Worm (Caenorhabditis elegans): ENCODE results near the gene arp-6.

arp-6 gene

DNA sequence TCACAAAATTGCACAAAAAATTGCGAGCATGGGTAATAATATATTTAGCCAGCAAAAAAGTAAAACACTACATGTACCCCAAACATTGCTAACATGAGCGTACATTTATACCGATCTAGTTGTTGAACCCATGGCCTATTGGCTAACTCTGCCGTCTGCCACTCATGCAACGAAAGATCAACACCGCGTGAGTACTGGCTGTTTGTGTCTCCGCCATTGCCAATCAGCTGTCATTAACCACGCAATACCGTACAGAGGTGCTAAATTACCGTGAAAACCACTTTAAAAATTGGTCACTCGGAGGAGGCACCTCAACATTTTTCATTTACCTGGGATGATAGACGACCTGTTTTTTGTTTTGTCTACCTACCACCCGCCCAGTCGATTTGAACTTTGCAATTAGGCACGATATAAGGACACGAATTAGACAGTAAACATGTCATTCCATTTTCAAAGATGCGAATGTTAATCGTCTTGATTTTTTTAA, 38.2 kb upstream of the arp-6 start, which contains the start of gene K02C4.2 (continued):
- TF ChIP-seq sdz-38 (tag; optimal IDR thresholded peaks at IDR 0.05) (no peak), nhr-120 (GFP tag; IDR thresholded peaks at IDR 0.05) (no peak), ztf-25 (GFP tag; IDR thresholded peaks at IDR 0.05) (0 out of 2 replicates have a peak, but pooled peaks have one; percentile 53), madf-6 (GFP tag; IDR thresholded peaks at IDR 0.05) (peak; percentile 72), B0261.1 (tag; optimal IDR thresholded peaks at IDR 0.05) (peak; percentile 84), mxl-1 (tag; optimal IDR thresholded peaks at IDR 0.05) (peak; percentile 87), hmg-1.2 (GFP tag; IDR thresholded peaks at IDR 0.05) (peak; percentile 58), cebp-2 (GFP tag; IDR thresholded peaks at IDR 0.05) (no peak), athp-1 (tag; optimal IDR thresholded peaks at IDR 0.05) (peak; percentile 60), nhr-179 (tag; optimal IDR thresholded peaks at IDR 0.05) (no peak), pha-4 (tag; optimal IDR thresholded peaks at IDR 0.05) (no peak), unc-62 (GFP tag; optimal IDR thresholded peaks at IDR 0.05) (no peak), zfh-2 (GFP tag; conservative IDR thresholded peaks at IDR 0.05) (no peak), sea-2 (GFP tag; IDR thresholded peaks at IDR 0.05) (0 out of 2 replicates have a peak, but pooled peaks have one; percentile 58), ceh-40 (GFP tag; IDR thresholded peaks at IDR 0.05) (peak; percentile 57; the same call in 1 of the 2 replicates), hlh-26 (GFP tag; conservative IDR thresholded peaks at IDR 0.05) (no peak), ztf-22 (GFP tag; optimal IDR thresholded peaks at IDR 0.05) (peak; percentile 44), pbrm-1 (GFP tag; IDR thresholded peaks at IDR 0.05) (peak; percentile 66; the same call in 1 of the 2 replicates), attf-6 (GFP tag; IDR thresholded peaks at IDR 0.05) (no peak), ztf-6 (GFP tag; IDR thresholded peaks at IDR 0.05) (no peak), F22D6.2 (tag; optimal IDR thresholded peaks at IDR 0.05) (no peak), snpc-1.3 (tag; optimal IDR thresholded peaks at IDR 0.05; ENCODE audit: insufficient read depth) (peak; percentile 87), tbx-9 (tag; optimal IDR thresholded peaks at IDR 0.05; ENCODE audit: borderline replicate concordance) (peak; percentile 54), ccch-3 (GFP tag; optimal IDR thresholded peaks at IDR 0.05) (no peak), rpc-1 (optimal IDR thresholded peaks at IDR 0.05) (peak; percentile 97), rpc-1 (tag; optimal IDR thresholded peaks at IDR 0.05) (peak; percentile 93), sptf-2 (GFP tag; optimal IDR thresholded peaks at IDR 0.05) (peak; percentile 73), nhr-80 (tag; optimal IDR thresholded peaks at IDR 0.05) (peak; percentile 80), him-1 (tag; optimal IDR thresholded peaks at IDR 0.05) (peak; percentile 99), B0035.1 (tag; optimal IDR thresholded peaks at IDR 0.05) (peak; percentile 19), T26A5.8 (tag; optimal IDR thresholded peaks at IDR 0.05) (no peak), dpl-1 (GFP tag; optimal IDR thresholded peaks at IDR 0.05) (peak; percentile 37), C17E4.6 (GFP tag; IDR thresholded peaks at IDR 0.05) (no peak), ztf-26 (tag; optimal IDR thresholded peaks at IDR 0.05) (peak; percentile 79), ekl-4 (GFP tag; IDR thresholded peaks at IDR 0.05) (peak; percentile 74), ZK185.1 (tag; optimal IDR thresholded peaks at IDR 0.05; ENCODE audit: poor library complexity, severe bottlenecking) (peak; percentile 86), nfyb-1 (GFP tag; IDR thresholded peaks at IDR 0.05) (peak; percentile 91), lin-35 (GFP tag; optimal IDR thresholded peaks at IDR 0.05) (peak in 1 of 3 experiments; percentile 72), F57A8.1 (GFP tag; optimal IDR thresholded peaks at IDR 0.05) (no peak), let-526 (GFP tag; IDR thresholded peaks at IDR 0.05) (peak; percentile 58; the same call in 1 of the 2 replicates), Y53G8AR.9 (GFP tag; conservative IDR thresholded peaks at IDR 0.05) (peak; percentile 71), efl-1 (GFP tag; optimal IDR thresholded peaks at IDR 0.05) (no peak), lag-1 (GFP tag; IDR thresholded peaks at IDR 0.05) (0 out of 2 replicates have a peak, but pooled peaks have one; percentile 55), tbp1 (GFP tag; optimal IDR thresholded peaks at IDR 0.05) (peak; percentile 95), F10E7.11 (tag; optimal IDR thresholded peaks at IDR 0.05) (no peak), hsf-1 (GFP tag; IDR thresholded peaks at IDR 0.05) (0 out of 2 replicates have a peak, but pooled peaks have one; percentile 50), gei-17 (GFP tag; optimal IDR thresholded peaks at IDR 0.05) (no peak), F33H1.4 (GFP tag; IDR thresholded peaks at IDR 0.05) (peak; percentile 28; the same call in 1 of the 2 replicates), aptf-3 (GFP tag; IDR thresholded peaks at IDR 0.05) (peak; percentile 84; the same call in 1 of the 2 replicates)
